Fruit fly (Drosophila melanogaster) whole organism, prepupa: ENCODE results near the gene Slob.
A peak's percentile ranks its signal among the peaks of the same experiment; 100 is the strongest.

Experiments used
- CG10669 ChIP-seq: fragments of 200-800 bp; sonication (Bioruptor generic); optimal IDR thresholded peaks from 3 replicates; lab custom pipeline; 2018; ENCODE audit warnings: missing biosample characterization, mild to moderate bottlenecking, missing genetic modification characterization, moderate library complexity
- CG11294 ChIP-seq: fragments of 200-800 bp; sonication (Bioruptor generic); IDR thresholded peaks from 2 replicates; pipeline ENCODE4 v1.3.6; 2022; ENCODE audit warnings: missing biosample characterization, missing genetic modification characterization
- CG11762 ChIP-seq: fragments of 200-800 bp; sonication (Bioruptor generic); optimal IDR thresholded peaks from 3 replicates; lab custom pipeline; 2016; ENCODE audit warnings: missing biosample characterization, missing genetic modification characterization; ENCODE audit not compliant: insufficient read depth
- CG11902 ChIP-seq: fragments of 200-800 bp; sonication (Bioruptor generic); optimal IDR thresholded peaks from 3 replicates; lab custom pipeline; 2016; ENCODE audit warnings: missing biosample characterization, missing genetic modification characterization
- CG1621 ChIP-seq: fragments of 200-800 bp; sonication (Bioruptor generic); optimal IDR thresholded peaks from 3 replicates; lab custom pipeline; 2018; ENCODE audit warnings: missing biosample characterization, mild to moderate bottlenecking, missing genetic modification characterization
- CG16779 ChIP-seq: fragments of 200-800 bp; sonication (Bioruptor generic); optimal IDR thresholded peaks from 3 replicates; lab custom pipeline; 2017; ENCODE audit warnings: missing biosample characterization, mild to moderate bottlenecking, missing genetic modification characterization
- CG3032 ChIP-seq: fragments of 200-800 bp; optimal IDR thresholded peaks from 2 replicates; lab custom pipeline; 2019; ENCODE audit warnings: missing biosample characterization, mild to moderate bottlenecking, missing genetic modification characterization, moderate library complexity
- CG31627 ChIP-seq: fragments of 200-800 bp; sonication (Bioruptor generic); optimal IDR thresholded peaks from 3 replicates; lab custom pipeline; 2016; ENCODE audit warnings: missing biosample characterization, missing genetic modification characterization
- CG32006 ChIP-seq: fragments of 200-800 bp; sonication (Bioruptor generic); optimal IDR thresholded peaks from 3 replicates; lab custom pipeline; 2017; ENCODE audit warnings: missing biosample characterization, mild to moderate bottlenecking, missing genetic modification characterization
- CG34406 ChIP-seq: fragments of 200-800 bp; sonication (Bioruptor generic); optimal IDR thresholded peaks from 3 replicates; lab custom pipeline; 2016; ENCODE audit warnings: missing biosample characterization, missing genetic modification characterization
- CG3919 ChIP-seq: fragments of 200-800 bp; sonication (Bioruptor generic); optimal IDR thresholded peaks from 3 replicates; lab custom pipeline; 2016; ENCODE audit warnings: missing biosample characterization, missing genetic modification characterization
- CG4318 ChIP-seq: fragments of 200-800 bp; sonication (Bioruptor generic); optimal IDR thresholded peaks from 3 replicates; lab custom pipeline; 2017; ENCODE audit warnings: missing biosample characterization, mild to moderate bottlenecking, missing genetic modification characterization
- CG6163 ChIP-seq: fragments of 200-800 bp; sonication (Bioruptor generic); IDR thresholded peaks from 3 replicates; pipeline ENCODE4 v1.3.6; 2022; ENCODE audit warnings: missing biosample characterization, missing genetic modification characterization
- CG6792 ChIP-seq: fragments of 200-800 bp; sonication (Bioruptor generic); optimal IDR thresholded peaks from 3 replicates; lab custom pipeline; 2016; ENCODE audit warnings: missing biosample characterization, missing genetic modification characterization
- CG6808 ChIP-seq: fragments of 200-800 bp; sonication (Bioruptor generic); optimal IDR thresholded peaks from 3 replicates; lab custom pipeline; 2017; ENCODE audit warnings: missing biosample characterization, missing genetic modification characterization, mild to moderate bottlenecking, moderate library complexity, missing genetic modification reagents
- CG6854 ChIP-seq: fragments of 200-800 bp; sonication (Bioruptor generic); optimal IDR thresholded peaks from 2 replicates; lab custom pipeline; 2017; ENCODE audit warnings: missing biosample characterization, mild to moderate bottlenecking, missing genetic modification characterization
- CG7368 ChIP-seq: fragments of 200-800 bp; sonication (Bioruptor generic); optimal IDR thresholded peaks from 3 replicates; lab custom pipeline; 2016; ENCODE audit warnings: missing biosample characterization, missing genetic modification characterization
- CG8119 ChIP-seq: fragments of 200-800 bp; sonication (Bioruptor generic); IDR thresholded peaks from 3 replicates; pipeline ENCODE4 v1.3.6; 2022; ENCODE audit warnings: missing biosample characterization, missing genetic modification characterization
- CG8319 ChIP-seq: fragments of 200-800 bp; sonication (Bioruptor generic); optimal IDR thresholded peaks from 3 replicates; lab custom pipeline; 2016; ENCODE audit warnings: missing biosample characterization, missing genetic modification characterization
- CG8632 ChIP-seq: fragments of 200-800 bp; sonication (Bioruptor generic); optimal IDR thresholded peaks from 3 replicates; lab custom pipeline; 2016; ENCODE audit warnings: missing biosample characterization, missing genetic modification characterization
- Eip75B ChIP-seq: fragments of 200-800 bp; sonication (Bioruptor generic); optimal IDR thresholded peaks from 3 replicates; lab custom pipeline; 2016; ENCODE audit warnings: missing biosample characterization, missing genetic modification characterization
- Eip93F ChIP-seq: fragments of 200-800 bp; sonication (Bioruptor generic); optimal IDR thresholded peaks from 2 replicates; lab custom pipeline; 2016; ENCODE audit warnings: missing biosample characterization, mild to moderate bottlenecking, missing genetic modification characterization
- Ets96B ChIP-seq: fragments of 200-800 bp; optimal IDR thresholded peaks from 2 replicates; lab custom pipeline; 2019; ENCODE audit warnings: missing biosample characterization, mild to moderate bottlenecking, missing genetic modification characterization, moderate library complexity
- Gug ChIP-seq: fragments of 200-800 bp; sonication (Bioruptor generic); IDR thresholded peaks from 2 replicates; pipeline ENCODE4 v1.3.6; 2022; ENCODE audit warnings: missing biosample characterization, missing genetic modification characterization
- Hr38 ChIP-seq: sonication (Bioruptor generic); optimal IDR thresholded peaks from 2 replicates; lab custom pipeline; 2016; ENCODE audit warnings: missing biosample characterization, missing genetic modification characterization
- Hr39 ChIP-seq: fragments of 200-800 bp; sonication (Bioruptor generic); optimal IDR thresholded peaks from 2 replicates; lab custom pipeline; 2016; ENCODE audit warnings: missing biosample characterization, missing genetic modification characterization
- Hr4 ChIP-seq: fragments of 200-800 bp; sonication (Bioruptor generic); optimal IDR thresholded peaks from 3 replicates; lab custom pipeline; 2016; ENCODE audit warnings: missing biosample characterization, missing genetic modification characterization
- Lpt ChIP-seq: fragments of 200-800 bp; sonication (Bioruptor generic); optimal IDR thresholded peaks from 3 replicates; lab custom pipeline; 2016; ENCODE audit warnings: missing biosample characterization, missing genetic modification characterization
- OdsH ChIP-seq: fragments of 200-800 bp; sonication (Bioruptor generic); optimal IDR thresholded peaks from 3 replicates; lab custom pipeline; 2016; ENCODE audit warnings: missing biosample characterization, missing genetic modification characterization
- Smox ChIP-seq: fragments of 200-800 bp; sonication (Bioruptor generic); optimal IDR thresholded peaks from 3 replicates; lab custom pipeline; 2016; ENCODE audit warnings: missing biosample characterization, missing genetic modification characterization
- Sox15 ChIP-seq: fragments of 200-800 bp; sonication (Bioruptor generic); optimal IDR thresholded peaks from 3 replicates; lab custom pipeline; 2016; ENCODE audit warnings: missing biosample characterization, missing genetic modification characterization
- achi ChIP-seq: fragments of 200-800 bp; sonication (Bioruptor generic); optimal IDR thresholded peaks from 3 replicates; lab custom pipeline; 2016; ENCODE audit warnings: missing biosample characterization, missing genetic modification characterization
- cyc ChIP-seq: fragments of 200-800 bp; sonication (Bioruptor generic); optimal IDR thresholded peaks from 3 replicates; lab custom pipeline; 2016; ENCODE audit warnings: missing biosample characterization, missing genetic modification characterization
- dac ChIP-seq: fragments of 200-800 bp; sonication (Bioruptor generic); optimal IDR thresholded peaks from 2 replicates; lab custom pipeline; 2017; ENCODE audit warnings: missing biosample characterization, mild to moderate bottlenecking, missing genetic modification characterization
- dsx ChIP-seq: fragments of 200-800 bp; optimal IDR thresholded peaks from 3 replicates; lab custom pipeline; 2019; ENCODE audit warnings: missing biosample characterization, mild to moderate bottlenecking, missing genetic modification characterization, moderate library complexity; ENCODE audit not compliant: poor library complexity, severe bottlenecking
- eg ChIP-seq: fragments of 200-800 bp; sonication (Bioruptor generic); IDR thresholded peaks from 3 replicates; pipeline ENCODE4 v1.3.6; 2022; ENCODE audit warnings: missing biosample characterization, missing genetic modification characterization
- esn ChIP-seq: fragments of 200-800 bp; sonication (Bioruptor generic); optimal IDR thresholded peaks from 2 replicates; lab custom pipeline; 2016; ENCODE audit warnings: missing biosample characterization, mild to moderate bottlenecking, missing genetic modification characterization, moderate library complexity
- fd59A ChIP-seq: fragments of 200-800 bp; sonication (Bioruptor generic); optimal IDR thresholded peaks from 2 replicates; lab custom pipeline; 2017; ENCODE audit warnings: missing biosample characterization, mild to moderate bottlenecking, missing genetic modification characterization, missing genetic modification reagents
- fd85E ChIP-seq: fragments of 200-800 bp; sonication (Bioruptor generic); optimal IDR thresholded peaks from 3 replicates; lab custom pipeline; 2016; ENCODE audit warnings: missing biosample characterization, missing genetic modification characterization
- fkh ChIP-seq: fragments of 200-800 bp; sonication (Bioruptor generic); optimal IDR thresholded peaks from 3 replicates; lab custom pipeline; 2017; ENCODE audit warnings: missing biosample characterization, mild to moderate bottlenecking, missing genetic modification characterization, moderate library complexity
- lz ChIP-seq: fragments of 200-800 bp; sonication (Bioruptor generic); optimal IDR thresholded peaks from 3 replicates; lab custom pipeline; 2016; ENCODE audit warnings: missing biosample characterization, missing genetic modification characterization
- net ChIP-seq: fragments of 200-800 bp; sonication (Bioruptor generic); optimal IDR thresholded peaks from 3 replicates; lab custom pipeline; 2016; ENCODE audit warnings: missing biosample characterization, missing genetic modification characterization
- pdm3 ChIP-seq: fragments of 200-800 bp; sonication (Bioruptor generic); optimal IDR thresholded peaks from 3 replicates; lab custom pipeline; 2016; ENCODE audit warnings: missing biosample characterization, missing genetic modification characterization
- salr ChIP-seq, 2 experiments: fragments of 200-800 bp; sonication (Bioruptor generic); optimal IDR thresholded peaks; 3 replicates each; lab custom pipeline; 2016 to 2018; ENCODE audit warnings: missing biosample characterization in 2 of 2, missing genetic modification characterization in 2 of 2, mild to moderate bottlenecking in 1 of 2
- spab ChIP-seq: fragments of 200-800 bp; sonication (Bioruptor generic); optimal IDR thresholded peaks from 2 replicates; lab custom pipeline; 2017; ENCODE audit warnings: missing biosample characterization, mild to moderate bottlenecking, missing genetic modification characterization, missing genetic modification reagents
- ss ChIP-seq, 2 experiments: fragments of 200-800 bp; sonication (Bioruptor generic); optimal IDR thresholded peaks; 2 replicates in 1 of 2; 3 replicates in 1 of 2; lab custom pipeline; 2017 to 2018; ENCODE audit warnings: mild to moderate bottlenecking in 2 of 2, missing biosample characterization in 2 of 2, missing genetic modification characterization in 2 of 2, moderate library complexity in 1 of 2
- svp ChIP-seq: fragments of 200-800 bp; sonication (Bioruptor generic); peaks from one replicate; lab custom pipeline; 2016; ENCODE audit warnings: missing biosample characterization, missing genetic modification characterization
- topi ChIP-seq: fragments of 200-800 bp; sonication (Bioruptor generic); optimal IDR thresholded peaks from 3 replicates; lab custom pipeline; 2016; ENCODE audit warnings: missing biosample characterization, missing genetic modification characterization
- vri ChIP-seq: fragments of 200-800 bp; sonication (Bioruptor generic); optimal IDR thresholded peaks from 3 replicates; lab custom pipeline; 2016; ENCODE audit warnings: missing biosample characterization, mild to moderate bottlenecking, missing genetic modification characterization

Slob gene

DNA sequence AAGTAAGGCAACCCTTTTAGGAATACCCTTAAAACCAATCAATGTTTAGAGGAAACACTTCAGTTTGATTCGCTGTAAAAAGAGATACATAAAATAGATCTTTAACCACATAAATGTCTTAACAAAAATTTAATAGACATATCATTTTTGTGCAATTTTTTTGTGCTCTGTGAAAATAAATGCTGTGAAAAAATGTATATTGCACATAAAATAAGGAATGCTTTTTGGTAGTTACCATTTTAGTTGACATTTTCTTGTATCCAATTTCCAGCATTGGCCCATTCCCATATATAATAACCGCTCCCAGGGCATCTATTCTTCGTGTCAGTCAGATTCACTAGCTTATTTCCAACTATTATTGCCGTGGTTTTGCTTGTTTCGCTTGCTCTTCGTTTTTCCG is 62.6 kb downstream of the Slob start (continued):
- TF ChIP-seq Ets96B (tag; lab: Kevin White, UChicago) (no peak), Hr4 (GFP tag; lab: Kevin White, UChicago) (peak; percentile 38), CG32006 (peak; percentile 40), CG31627 (GFP tag; lab: Kevin White, UChicago) (no peak), CG8119 (GFP tag; lab: Robert Waterston, UW) (no peak), Eip93F (GFP tag; lab: Kevin White, UChicago) (no peak), esn (no peak), CG10669 (no peak), Hr39 (GFP tag; lab: Kevin White, UChicago) (no peak), fkh (no peak)
- TF ChIP-seq, all 60 proteins: peak for 9

DNA sequence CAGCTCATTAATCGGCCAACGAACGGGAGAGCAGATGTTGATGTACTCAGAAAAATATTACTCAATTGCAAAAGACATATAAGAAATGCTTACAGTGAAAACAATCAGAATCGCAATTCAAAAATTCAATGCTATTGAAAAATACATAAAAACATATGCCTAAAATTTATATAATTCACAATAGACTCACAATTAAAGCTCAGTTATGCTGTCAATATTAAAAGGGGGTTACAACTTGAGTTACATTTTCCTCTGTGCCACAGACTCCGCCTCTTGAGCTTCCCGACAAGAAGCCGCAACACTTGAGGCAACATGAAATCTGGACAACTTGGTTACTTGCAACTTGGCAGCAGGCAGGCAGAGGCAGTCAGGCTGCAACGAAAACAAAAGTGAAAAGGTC is 63.3 kb downstream of the Slob start:
- TF ChIP-seq Gug (GFP tag; lab: Robert Waterston, UW) (peak; percentile 74), Smox (peak; percentile 38), salr (GFP tag; optimal IDR thresholded peaks at IDR 0.05; lab: Kevin White, UChicago) (peak; percentile 41 to 55), OdsH (GFP tag; lab: Kevin White, UChicago) (peak; percentile 81), achi (GFP tag; lab: Kevin White, UChicago) (peak; percentile 78), Eip93F (GFP tag; lab: Kevin White, UChicago) (no peak), CG11294 (GFP tag; lab: Robert Waterston, UW) (0 out of 2 replicates have a peak, but pooled peaks have one; percentile 20), CG6854 (no peak), Eip75B (GFP tag; lab: Kevin White, UChicago) (peak; percentile 79), Sox15 (peak; percentile 38), fkh (no peak), lz (GFP tag; lab: Kevin White, UChicago) (peak; percentile 58), fd59A (GFP tag; lab: Kevin White, UChicago) (peak; percentile 15), Hr4 (GFP tag; lab: Kevin White, UChicago) (peak; percentile 69), ss (GFP tag; optimal IDR thresholded peaks at IDR 0.05; lab: Kevin White, UChicago) (no peak), CG6808 (GFP tag; lab: Kevin White, UChicago) (peak; percentile 54), CG6163 (peak; percentile 64; the same call in 2 of the 3 replicates), CG34406 (peak; percentile 56), svp (peak; percentile 78), CG8632 (GFP tag; lab: Kevin White, UChicago) (peak; percentile 47), CG3032 (tag; lab: Kevin White, UChicago) (peak; percentile 72), Lpt (GFP tag; lab: Kevin White, UChicago) (peak; percentile 58), dac (GFP tag; lab: Kevin White, UChicago) (no peak), CG32006 (peak; percentile 62), spab (peak; percentile 51), CG11762 (GFP tag; lab: Kevin White, UChicago) (peak; percentile 76), eg (GFP tag; lab: Robert Waterston, UW) (peak; percentile 80), Hr38 (GFP tag; lab: Kevin White, UChicago) (no peak), cyc (GFP tag; lab: Kevin White, UChicago) (peak; percentile 28), CG8119 (GFP tag; lab: Robert Waterston, UW) (peak; percentile 80), net (peak; percentile 70), dsx (GFP tag; lab: Kevin White, UChicago) (peak; percentile 15), CG11902 (GFP tag; lab: Kevin White, UChicago) (peak; percentile 42), CG6792 (GFP tag; lab: Kevin White, UChicago) (peak; percentile 58), Ets96B (tag; lab: Kevin White, UChicago) (peak; percentile 70), pdm3 (GFP tag; lab: Kevin White, UChicago) (peak; percentile 82), CG16779 (tag; lab: Kevin White, UChicago) (peak; percentile 12), CG8319 (GFP tag; lab: Kevin White, UChicago) (peak; percentile 69), fd85E (GFP tag; lab: Kevin White, UChicago) (peak; percentile 39), CG1621 (tag; lab: Kevin White, UChicago) (peak; percentile 30), topi (GFP tag; lab: Kevin White, UChicago) (peak; percentile 34), CG10669 (peak; percentile 60), CG3919 (peak; percentile 44), vri (GFP tag; lab: Kevin White, UChicago) (peak; percentile 20), CG4318 (peak; percentile 25), CG7368 (peak; percentile 68)
